In the genomic region with DNA sequence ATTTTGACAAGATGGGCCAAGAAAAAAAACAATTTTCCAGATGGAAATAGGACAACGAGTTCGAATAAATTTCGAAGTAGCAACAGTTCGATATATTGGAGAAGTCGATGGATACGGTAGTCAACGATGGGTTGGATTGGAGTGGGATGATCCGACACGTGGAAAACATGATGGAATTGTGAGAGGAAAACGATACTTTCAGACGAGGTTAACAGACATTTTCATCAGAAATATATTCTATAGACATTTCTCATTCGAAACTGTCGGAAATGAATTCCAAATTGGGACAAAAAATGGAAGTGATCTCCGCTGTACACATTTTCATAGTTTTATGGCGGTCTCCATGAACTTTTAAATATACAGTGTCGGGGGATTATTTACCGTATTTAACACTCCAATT, we compare ENCODE assay signal across 3 worm cellular contexts.
TF ChIP-seq lines count a peak whose summit lies in the region.

tbce-1 (plus strand) TSS at position 41 of the 400 bp plus-strand sequence.

TF ChIP-seq in whole organism, L3 larva, 47 proteins besides CTCF, POLR2A, EP300 and RAD21:
- TF ChIP-seq nhr-77 (tag; optimal IDR thresholded peaks at IDR 0.05; lab: Kevin White, UChicago) (no peak), ama-1 (optimal IDR thresholded peaks at IDR 0.05; lab: Kevin White, UChicago) (peak; percentile 18)
TF ChIP-seq in whole organism, L3 larva: peak in this region for 1.

TF ChIP-seq in whole organism, L4 larva, 104 proteins besides CTCF, POLR2A, EP300 and RAD21:
- TF ChIP-seq F26F4.8 (GFP tag; conservative IDR thresholded peaks at IDR 0.05; lab: Robert Waterston, UW) (no peak), daf-12 (tag; optimal IDR thresholded peaks at IDR 0.05; lab: Kevin White, UChicago) (no peak), zfp-3 (GFP tag; conservative IDR thresholded peaks at IDR 0.05; lab: Robert Waterston, UW) (0 out of 2 replicates have a peak, but pooled peaks have one; percentile 62), daf-8 (GFP tag; IDR thresholded peaks at IDR 0.05; lab: Robert Waterston, UW) (no peak)

TF ChIP-seq in whole organism, young adult, 124 proteins besides CTCF, POLR2A, EP300 and RAD21:
- TF ChIP-seq attf-3 (GFP tag; conservative IDR thresholded peaks at IDR 0.05; lab: Robert Waterston, UW) (no peak), F39B2.1 (GFP tag; IDR thresholded peaks at IDR 0.05; lab: Robert Waterston, UW) (no peak), hrde-1 (tag; optimal IDR thresholded peaks at IDR 0.05; lab: Kevin White, UChicago; ENCODE audit: borderline replicate concordance) (peak; percentile 19), lin-54 (GFP tag; optimal IDR thresholded peaks at IDR 0.05; lab: Kevin White, UChicago) (peak; percentile 3), F22D6.2 (tag; optimal IDR thresholded peaks at IDR 0.05; lab: Kevin White, UChicago) (no peak), T26A5.8 (tag; optimal IDR thresholded peaks at IDR 0.05; lab: Kevin White, UChicago) (no peak), fkh-3 (tag; optimal IDR thresholded peaks at IDR 0.05; lab: Kevin White, UChicago) (no peak)
